ENCODE assay signal across 1 fruit fly cellular context in the genomic region with DNA sequence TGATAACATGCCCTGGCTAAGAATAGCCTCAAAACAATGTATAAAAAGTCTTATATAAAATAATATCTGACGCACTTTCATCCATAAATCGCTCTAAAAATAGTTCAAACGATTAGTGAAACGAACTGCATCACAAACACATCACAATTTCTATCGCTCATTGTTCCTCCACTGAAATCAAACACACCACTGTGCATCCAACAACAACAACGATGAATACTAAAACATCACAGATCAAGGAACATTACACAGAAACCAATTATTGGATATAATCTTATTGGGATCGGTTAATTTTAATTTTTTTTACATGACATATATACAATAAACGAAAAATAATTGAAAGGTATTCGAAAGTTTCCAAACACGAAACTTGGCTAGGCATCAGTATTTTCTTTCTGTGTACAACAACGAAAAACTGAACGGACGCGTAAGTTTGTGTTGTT.
A peak's percentile ranks its signal among the peaks of the same experiment; 100 is the strongest.
TF ChIP-seq lines count a peak whose summit lies in the region.

No protein-coding gene starts in this region.

TF ChIP-seq in whole organism, embryonic, 481 proteins besides CTCF, POLR2A, EP300 and RAD21 (continued from another document and continues in another):
- no peak for TF ChIP-seq Trl (optimal IDR thresholded peaks at IDR 0.05; lab: Kevin White, UChicago)
- no peak for TF ChIP-seq Trl (GFP tag; optimal IDR thresholded peaks at IDR 0.05; lab: Kevin White, UChicago)
- TF ChIP-seq Chrac-16 (GFP tag; optimal IDR thresholded peaks at IDR 0.05; lab: Kevin White, UChicago), result peak; percentile 75
- no peak for TF ChIP-seq Bgb (GFP tag; IDR thresholded peaks at IDR 0.05; lab: Robert Waterston, UW; ENCODE audit: partially characterized antibody)
- TF ChIP-seq CG12071 (GFP tag; optimal IDR thresholded peaks at IDR 0.05; lab: Kevin White, UChicago), result peak; percentile 74
- peak; percentile 89 for TF ChIP-seq Rfx (GFP tag; IDR thresholded peaks at IDR 0.05; lab: Robert Waterston, UW)
- TF ChIP-seq twi (tag; optimal IDR thresholded peaks at IDR 0.05; lab: Kevin White, UChicago), result peak; percentile 64
- peak in 1 of 2 experiments; percentile 81 for TF ChIP-seq eve (GFP tag; optimal IDR thresholded peaks at IDR 0.05; lab: Kevin White, UChicago)
- TF ChIP-seq Hr3 (GFP tag; optimal IDR thresholded peaks at IDR 0.05; lab: Kevin White, UChicago), result peak; percentile 71
- peak; percentile 15 for TF ChIP-seq pnt (GFP tag; optimal IDR thresholded peaks at IDR 0.05; lab: Kevin White, UChicago)
- no peak for TF ChIP-seq usp (GFP tag; optimal IDR thresholded peaks at IDR 0.05; lab: Kevin White, UChicago)
- TF ChIP-seq gro (GFP tag; optimal IDR thresholded peaks at IDR 0.05; lab: Kevin White, UChicago), result peak; percentile 34
- TF ChIP-seq otp (GFP tag; IDR thresholded peaks at IDR 0.05; lab: Robert Waterston, UW), result no peak
- peak; percentile 40 for TF ChIP-seq CG33213 (GFP tag; optimal IDR thresholded peaks at IDR 0.05; lab: Kevin White, UChicago)
- peak; percentile 69 for TF ChIP-seq Max (GFP tag; optimal IDR thresholded peaks at IDR 0.05; lab: Kevin White, UChicago)
- TF ChIP-seq CG1529 (GFP tag; optimal IDR thresholded peaks at IDR 0.05; lab: Kevin White, UChicago), result peak; percentile 63
- peak; percentile 81 for TF ChIP-seq Ssrp (tag; optimal IDR thresholded peaks at IDR 0.05; lab: Kevin White, UChicago)
- peak; percentile 37 for TF ChIP-seq odd (GFP tag; optimal IDR thresholded peaks at IDR 0.05; lab: Kevin White, UChicago)
- peak; percentile 73 for TF ChIP-seq Hsf (GFP tag; optimal IDR thresholded peaks at IDR 0.05; lab: Kevin White, UChicago)
- no peak for TF ChIP-seq hkb (optimal IDR thresholded peaks at IDR 0.05; lab: Kevin White, UChicago)
- peak; percentile 87 for TF ChIP-seq hkb (GFP tag; IDR thresholded peaks at IDR 0.05; lab: Robert Waterston, UW)
- TF ChIP-seq dpn (GFP tag; optimal IDR thresholded peaks at IDR 0.05; lab: Kevin White, UChicago), result peak; percentile 75 to 83
- peak; percentile 48 for TF ChIP-seq fd64A (GFP tag; optimal IDR thresholded peaks at IDR 0.05; lab: Kevin White, UChicago)
- TF ChIP-seq org-1 (GFP tag; optimal IDR thresholded peaks at IDR 0.05; lab: Kevin White, UChicago), result peak; percentile 32
- no peak for TF ChIP-seq ken (GFP tag; IDR thresholded peaks at IDR 0.05; lab: Robert Waterston, UW)
- peak; percentile 41 for TF ChIP-seq slou (GFP tag; optimal IDR thresholded peaks at IDR 0.05; lab: Kevin White, UChicago)
- TF ChIP-seq Fer2 (tag; optimal IDR thresholded peaks at IDR 0.05; lab: Kevin White, UChicago), result peak; percentile 53
- TF ChIP-seq CG4404 (GFP tag; IDR thresholded peaks at IDR 0.05; lab: Robert Waterston, UW), result no peak
- TF ChIP-seq Stat92E (GFP tag; optimal IDR thresholded peaks at IDR 0.05; lab: Kevin White, UChicago), result no peak
- peak; percentile 53 for TF ChIP-seq pum (GFP tag; optimal IDR thresholded peaks at IDR 0.05; lab: Kevin White, UChicago)
- TF ChIP-seq CG13424 (tag; optimal IDR thresholded peaks at IDR 0.05; lab: Kevin White, UChicago), result peak; percentile 86
- TF ChIP-seq D (optimal IDR thresholded peaks at IDR 0.05; lab: Kevin White, UChicago), result no peak
- TF ChIP-seq D (GFP tag; optimal IDR thresholded peaks at IDR 0.05; lab: Kevin White, UChicago), result peak; percentile 80
- TF ChIP-seq gcm2 (GFP tag; optimal IDR thresholded peaks at IDR 0.05; lab: Kevin White, UChicago), result peak; percentile 54
- TF ChIP-seq CG14014 (GFP tag; IDR thresholded peaks at IDR 0.05; lab: Robert Waterston, UW), result peak; percentile 76
- TF ChIP-seq jumu (GFP tag; optimal IDR thresholded peaks at IDR 0.05; lab: Kevin White, UChicago), result peak; percentile 16
- peak; percentile 85 for TF ChIP-seq az2 (GFP tag; optimal IDR thresholded peaks at IDR 0.05; lab: Kevin White, UChicago)
- TF ChIP-seq Myb (GFP tag; optimal IDR thresholded peaks at IDR 0.05; lab: Kevin White, UChicago), result peak; percentile 29
- no peak for TF ChIP-seq wdn (GFP tag; IDR thresholded peaks at IDR 0.05; lab: Robert Waterston, UW)
- peak; percentile 96 for TF ChIP-seq sens (GFP tag; lab: Kevin White, UChicago)
- peak; percentile 90 for TF ChIP-seq CG2678 (tag; optimal IDR thresholded peaks at IDR 0.05; lab: Kevin White, UChicago)
- TF ChIP-seq CG11398 (GFP tag; optimal IDR thresholded peaks at IDR 0.05; lab: Kevin White, UChicago), result peak; percentile 13
- peak; percentile 80 for TF ChIP-seq CG4424 (GFP tag; optimal IDR thresholded peaks at IDR 0.05; lab: Kevin White, UChicago)
- TF ChIP-seq CG4707 (GFP tag; optimal IDR thresholded peaks at IDR 0.05; lab: Kevin White, UChicago), result peak; percentile 61
- TF ChIP-seq CG7963 (GFP tag; IDR thresholded peaks at IDR 0.05; lab: Robert Waterston, UW; ENCODE audit: partially characterized antibody), result no peak
- TF ChIP-seq CG7357 (GFP tag; IDR thresholded peaks at IDR 0.05; lab: Robert Waterston, UW), result no peak
- peak; percentile 27; the same call in 1 of the 2 replicates for TF ChIP-seq rib (GFP tag; IDR thresholded peaks at IDR 0.05; lab: Robert Waterston, UW)
- TF ChIP-seq dysf (GFP tag; IDR thresholded peaks at IDR 0.05; lab: Robert Waterston, UW), result peak; percentile 90; the same call in 2 of the 3 replicates
- TF ChIP-seq CG2712 (tag; optimal IDR thresholded peaks at IDR 0.05; lab: Kevin White, UChicago), result peak; percentile 88
- peak; percentile 55 for TF ChIP-seq Ets97D (GFP tag; optimal IDR thresholded peaks at IDR 0.05; lab: Kevin White, UChicago)
- peak; percentile 41 for TF ChIP-seq sd (tag; optimal IDR thresholded peaks at IDR 0.05; lab: Kevin White, UChicago)
- TF ChIP-seq CG2116 (GFP tag; optimal IDR thresholded peaks at IDR 0.05; lab: Kevin White, UChicago), result peak; percentile 21
- no peak for TF ChIP-seq gsb-n (tag; optimal IDR thresholded peaks at IDR 0.05; lab: Kevin White, UChicago)
- TF ChIP-seq CG4854 (GFP tag; optimal IDR thresholded peaks at IDR 0.05; lab: Kevin White, UChicago), result peak; percentile 68
- no peak for TF ChIP-seq hbn (GFP tag; IDR thresholded peaks at IDR 0.05; lab: Robert Waterston, UW; ENCODE audit: partially characterized antibody)
- TF ChIP-seq gcm (GFP tag; optimal IDR thresholded peaks at IDR 0.05; lab: Kevin White, UChicago), result peak; percentile 62
- TF ChIP-seq Jarid2 (GFP tag; optimal IDR thresholded peaks at IDR 0.05; lab: Kevin White, UChicago), result peak; percentile 20
- peak; percentile 77 for TF ChIP-seq NfI (GFP tag; optimal IDR thresholded peaks at IDR 0.05; lab: Kevin White, UChicago)
- TF ChIP-seq gfzf (GFP tag; optimal IDR thresholded peaks at IDR 0.05; lab: Kevin White, UChicago), result no peak
- TF ChIP-seq nerfin-1 (tag; optimal IDR thresholded peaks at IDR 0.05; lab: Kevin White, UChicago), result peak; percentile 72
- TF ChIP-seq CG10565 (GFP tag; optimal IDR thresholded peaks at IDR 0.05; lab: Kevin White, UChicago), result no peak
- TF ChIP-seq CG1233 (GFP tag; optimal IDR thresholded peaks at IDR 0.05; lab: Kevin White, UChicago), result peak; percentile 34
- peak; percentile 84 for TF ChIP-seq grau (tag; optimal IDR thresholded peaks at IDR 0.05; lab: Kevin White, UChicago)
- peak; percentile 39 for TF ChIP-seq tup (GFP tag; optimal IDR thresholded peaks at IDR 0.05; lab: Kevin White, UChicago)
- TF ChIP-seq CG15011 (GFP tag; optimal IDR thresholded peaks at IDR 0.05; lab: Kevin White, UChicago), result peak; percentile 25
- peak; percentile 40 for TF ChIP-seq Lhr (GFP tag; optimal IDR thresholded peaks at IDR 0.05; lab: Kevin White, UChicago)
- TF ChIP-seq CG13123 (GFP tag; optimal IDR thresholded peaks at IDR 0.05; lab: Kevin White, UChicago), result peak; percentile 61
- TF ChIP-seq CG18599 (GFP tag; optimal IDR thresholded peaks at IDR 0.05; lab: Kevin White, UChicago), result peak; percentile 70
- TF ChIP-seq CG6254 (GFP tag; optimal IDR thresholded peaks at IDR 0.05; lab: Kevin White, UChicago), result peak; percentile 63
- peak; percentile 74 for TF ChIP-seq CG4730 (GFP tag; IDR thresholded peaks at IDR 0.05; lab: Robert Waterston, UW)
- TF ChIP-seq CG12236 (GFP tag; optimal IDR thresholded peaks at IDR 0.05; lab: Kevin White, UChicago), result peak; percentile 25
- peak; percentile 53 for TF ChIP-seq CG18764 (GFP tag; optimal IDR thresholded peaks at IDR 0.05; lab: Kevin White, UChicago)
- TF ChIP-seq Hr51 (GFP tag; optimal IDR thresholded peaks at IDR 0.05; lab: Kevin White, UChicago), result peak; percentile 45 to 83
- peak; percentile 84 for TF ChIP-seq Oli (tag; optimal IDR thresholded peaks at IDR 0.05; lab: Kevin White, UChicago)
- TF ChIP-seq CG12219 (GFP tag; optimal IDR thresholded peaks at IDR 0.05; lab: Kevin White, UChicago), result peak; percentile 79
- peak; percentile 75 for TF ChIP-seq CG17385 (GFP tag; optimal IDR thresholded peaks at IDR 0.05; lab: Kevin White, UChicago)
- TF ChIP-seq CG12659 (GFP tag; optimal IDR thresholded peaks at IDR 0.05; lab: Kevin White, UChicago), result peak; percentile 76
- peak; percentile 86; the same call in 2 of the 3 replicates for TF ChIP-seq ci (GFP tag; IDR thresholded peaks at IDR 0.05; lab: Robert Waterston, UW)
- peak; percentile 12 for TF ChIP-seq CG10274 (GFP tag; optimal IDR thresholded peaks at IDR 0.05; lab: Kevin White, UChicago)
- TF ChIP-seq CG12942 (GFP tag; optimal IDR thresholded peaks at IDR 0.05; lab: Kevin White, UChicago), result peak; percentile 64
- TF ChIP-seq gce (GFP tag; IDR thresholded peaks at IDR 0.05; lab: Robert Waterston, UW), result peak; percentile 56; the same call in 1 of the 3 replicates
- TF ChIP-seq nom (GFP tag; optimal IDR thresholded peaks at IDR 0.05; lab: Kevin White, UChicago), result no peak
- peak; percentile 68 for TF ChIP-seq NC2α (GFP tag; optimal IDR thresholded peaks at IDR 0.05; lab: Kevin White, UChicago)
- TF ChIP-seq CG8281 (tag; optimal IDR thresholded peaks at IDR 0.05; lab: Kevin White, UChicago), result peak; percentile 43
- TF ChIP-seq CG11504 (tag; optimal IDR thresholded peaks at IDR 0.05; lab: Kevin White, UChicago), result peak; percentile 85
- TF ChIP-seq CG14050 (GFP tag; IDR thresholded peaks at IDR 0.05; lab: Robert Waterston, UW), result peak; percentile 65
- no peak for TF ChIP-seq Scr (GFP tag; IDR thresholded peaks at IDR 0.05; lab: Robert Waterston, UW; ENCODE audit: partially characterized antibody)
- TF ChIP-seq Nf-YC (tag; optimal IDR thresholded peaks at IDR 0.05; lab: Kevin White, UChicago), result peak; percentile 43
- peak; percentile 35 for TF ChIP-seq Sry-δ (GFP tag; optimal IDR thresholded peaks at IDR 0.05; lab: Kevin White, UChicago)
- peak; percentile 79 for TF ChIP-seq CG2120 (GFP tag; optimal IDR thresholded peaks at IDR 0.05; lab: Kevin White, UChicago)
- TF ChIP-seq CoRest (tag; optimal IDR thresholded peaks at IDR 0.05; lab: Kevin White, UChicago), result peak; percentile 87
- TF ChIP-seq ac (GFP tag; optimal IDR thresholded peaks at IDR 0.05; lab: Kevin White, UChicago), result no peak
- TF ChIP-seq kay (GFP tag; optimal IDR thresholded peaks at IDR 0.05; lab: Kevin White, UChicago), result peak; percentile 54
- peak; percentile 37 for TF ChIP-seq CG3407 (GFP tag; optimal IDR thresholded peaks at IDR 0.05; lab: Kevin White, UChicago)
- TF ChIP-seq mirr (GFP tag; optimal IDR thresholded peaks at IDR 0.05; lab: Kevin White, UChicago), result peak; percentile 59
- TF ChIP-seq ase (GFP tag; IDR thresholded peaks at IDR 0.05; lab: Robert Waterston, UW), result peak; percentile 77
- TF ChIP-seq Tbp (GFP tag; optimal IDR thresholded peaks at IDR 0.05; lab: Kevin White, UChicago), result no peak
- TF ChIP-seq ERR (GFP tag; optimal IDR thresholded peaks at IDR 0.05; lab: Kevin White, UChicago), result peak; percentile 6
- TF ChIP-seq Abd-B (GFP tag; optimal IDR thresholded peaks at IDR 0.05; lab: Kevin White, UChicago), result peak; percentile 82
- TF ChIP-seq trem (tag; optimal IDR thresholded peaks at IDR 0.05; lab: Kevin White, UChicago), result peak; percentile 63
- TF ChIP-seq CHES-1-like (GFP tag; optimal IDR thresholded peaks at IDR 0.05; lab: Kevin White, UChicago), result peak; percentile 34
- peak; percentile 74 for TF ChIP-seq CG10267 (tag; optimal IDR thresholded peaks at IDR 0.05; lab: Kevin White, UChicago)
- peak; percentile 77 for TF ChIP-seq CG8388 (GFP tag; optimal IDR thresholded peaks at IDR 0.05; lab: Kevin White, UChicago)
- peak; percentile 88 for TF ChIP-seq CG10979 (tag; optimal IDR thresholded peaks at IDR 0.05; lab: Kevin White, UChicago)
- peak; percentile 85 for TF ChIP-seq Blimp-1 (GFP tag; optimal IDR thresholded peaks at IDR 0.05; lab: Kevin White, UChicago)
- TF ChIP-seq sr (GFP tag; IDR thresholded peaks at IDR 0.05; lab: Robert Waterston, UW), result no peak
- peak; percentile 10 for TF ChIP-seq CG3838 (GFP tag; optimal IDR thresholded peaks at IDR 0.05; lab: Kevin White, UChicago)
- peak; percentile 68 for TF ChIP-seq seq (GFP tag; IDR thresholded peaks at IDR 0.05; lab: Robert Waterston, UW)
- TF ChIP-seq Dek (tag; optimal IDR thresholded peaks at IDR 0.05; lab: Kevin White, UChicago), result peak; percentile 32
- TF ChIP-seq CG4282 (GFP tag; optimal IDR thresholded peaks at IDR 0.05; lab: Kevin White, UChicago), result no peak
- TF ChIP-seq ssp (GFP tag; IDR thresholded peaks at IDR 0.05; lab: Robert Waterston, UW), result peak; percentile 69
- peak; percentile 70 for TF ChIP-seq NC2β (GFP tag; optimal IDR thresholded peaks at IDR 0.05; lab: Kevin White, UChicago)
- peak; percentile 26 for TF ChIP-seq CG10431 (GFP tag; optimal IDR thresholded peaks at IDR 0.05; lab: Kevin White, UChicago)
- TF ChIP-seq CG11456 (GFP tag; IDR thresholded peaks at IDR 0.05; lab: Robert Waterston, UW), result no peak
- peak; percentile 70 for TF ChIP-seq CG3281 (GFP tag; optimal IDR thresholded peaks at IDR 0.05; lab: Kevin White, UChicago)
- no peak for TF ChIP-seq corto (GFP tag; optimal IDR thresholded peaks at IDR 0.05; lab: Kevin White, UChicago)
- TF ChIP-seq CG15073 (GFP tag; optimal IDR thresholded peaks at IDR 0.05; lab: Kevin White, UChicago), result peak; percentile 9
- TF ChIP-seq CG8944 (GFP tag; optimal IDR thresholded peaks at IDR 0.05; lab: Kevin White, UChicago), result peak; percentile 67
- peak; percentile 78 for TF ChIP-seq CG30403 (GFP tag; optimal IDR thresholded peaks at IDR 0.05; lab: Kevin White, UChicago)
- TF ChIP-seq pan (optimal IDR thresholded peaks at IDR 0.05; lab: Kevin White, UChicago), result no peak
- peak in 1 of 2 experiments; percentile 85 for TF ChIP-seq pan (GFP tag; optimal IDR thresholded peaks at IDR 0.05 in 1 of 2, IDR thresholded peaks at IDR 0.05 in 1 of 2)
- TF ChIP-seq CG3726 (GFP tag; IDR thresholded peaks at IDR 0.05; lab: Robert Waterston, UW), result no peak
- no peak for TF ChIP-seq ato (GFP tag; IDR thresholded peaks at IDR 0.05; lab: Robert Waterston, UW; ENCODE audit: partially characterized antibody)
- peak; percentile 88 for TF ChIP-seq Awh (GFP tag; IDR thresholded peaks at IDR 0.05; lab: Robert Waterston, UW)
- TF ChIP-seq Nf-YB (GFP tag; optimal IDR thresholded peaks at IDR 0.05; lab: Kevin White, UChicago), result peak; percentile 57
- no peak for TF ChIP-seq ash1 (GFP tag; optimal IDR thresholded peaks at IDR 0.05; lab: Kevin White, UChicago)
- TF ChIP-seq unpg (GFP tag; optimal IDR thresholded peaks at IDR 0.05; lab: Kevin White, UChicago), result peak; percentile 74
